Fruit fly (Drosophila melanogaster): ENCODE results near the gene CG17264.

DNA sequence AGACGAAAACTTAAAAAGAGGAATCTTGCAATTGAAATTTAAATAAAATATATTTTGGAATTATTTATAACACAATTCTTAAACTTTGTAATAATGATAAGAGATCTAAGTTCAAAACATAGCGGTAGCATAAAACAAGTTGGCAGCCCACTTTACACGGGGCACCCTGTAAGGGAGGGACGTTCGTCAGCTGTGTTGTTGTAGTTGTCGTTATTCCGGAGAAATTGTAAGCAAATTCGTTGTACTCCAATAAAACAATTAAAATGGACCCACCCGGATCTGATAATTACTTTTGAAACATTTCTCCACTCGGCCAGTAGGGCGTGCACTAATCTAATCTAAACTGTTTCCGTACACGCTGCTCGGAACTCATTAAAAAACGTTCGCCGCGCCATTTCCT is 12.0 kb downstream of the CG17264 start, which contains the start of gene GABPI:
- TF ChIP-seq lola (GFP tag; optimal IDR thresholded peaks at IDR 0.05) (no peak), pan (optimal IDR thresholded peaks at IDR 0.05) (no peak), usp (GFP tag; optimal IDR thresholded peaks at IDR 0.05) (no peak), CG32264 (GFP tag; optimal IDR thresholded peaks at IDR 0.05) (no peak), Abd-B (GFP tag; optimal IDR thresholded peaks at IDR 0.05) (no peak)

Measured in whole organism, wandering third instar larva.